Worm (Caenorhabditis elegans): ENCODE data around the gene nhr-57.

- no peak for TF ChIP-seq ama-1 (optimal IDR thresholded peaks at IDR 0.05)
- TF ChIP-seq mdl-1 (tag; optimal IDR thresholded peaks at IDR 0.05): no peak
- no peak for TF ChIP-seq nhr-28 (tag; optimal IDR thresholded peaks at IDR 0.05)
- TF ChIP-seq pha-4 (GFP tag; IDR thresholded peaks at IDR 0.05): no peak
- TF ChIP-seq pha-4 (tag; optimal IDR thresholded peaks at IDR 0.05): no peak
- TF ChIP-seq fkh-10 (GFP tag; optimal IDR thresholded peaks at IDR 0.05): no peak
- no peak for TF ChIP-seq F49E8.2 (tag; optimal IDR thresholded peaks at IDR 0.05; ENCODE audit: borderline replicate concordance)
- TF ChIP-seq aly-2 (tag; optimal IDR thresholded peaks at IDR 0.05): no peak
- no peak for TF ChIP-seq unc-62 (GFP tag; optimal IDR thresholded peaks at IDR 0.05 in 1 of 2)
- TF ChIP-seq unc-62 (tag; optimal IDR thresholded peaks at IDR 0.05): no peak
- no peak for TF ChIP-seq ceh-28 (tag; optimal IDR thresholded peaks at IDR 0.05)
- no peak for TF ChIP-seq jun-1 (tag; optimal IDR thresholded peaks at IDR 0.05)
- TF ChIP-seq lsy-2 (tag; optimal IDR thresholded peaks at IDR 0.05): no peak
- no peak for TF ChIP-seq lin-13 (GFP tag; optimal IDR thresholded peaks at IDR 0.05)
- no peak for TF ChIP-seq php-3 (GFP tag; IDR thresholded peaks at IDR 0.05)
- no peak for TF ChIP-seq nhr-11 (tag; optimal IDR thresholded peaks at IDR 0.05)
Measured at ce11 chrV:4101567-4101966, 30.1 kb upstream of the nhr-57 start, which contains the start of gene srj-40.
